Fruit fly (Drosophila melanogaster) whole organism, embryonic: ENCODE results near the gene nonC.

Source experiments
- Adf1 ChIP-seq: fragments of 200-800 bp; sonication (Bioruptor generic); IDR thresholded peaks from 2 replicates; pipeline ENCODE4 v1.3.6; 2022; ENCODE audit warnings: missing biosample characterization, missing genetic modification characterization
- Asciz ChIP-seq: fragments of 200-800 bp; sonication (Bioruptor generic); optimal IDR thresholded peaks from 2 replicates; lab custom pipeline; 2017; ENCODE audit warnings: missing biosample characterization, mild to moderate bottlenecking, missing genetic modification characterization, missing genetic modification reagents
- Bgb ChIP-seq: fragments of 200-800 bp; sonication (Bioruptor generic); IDR thresholded peaks from 2 replicates; pipeline ENCODE4 v1.3.6; 2022; ENCODE audit warnings: missing biosample characterization, missing genetic modification characterization; ENCODE audit not compliant: partially characterized antibody
- CG10543 ChIP-seq: fragments of 200-800 bp; sonication (Bioruptor generic); optimal IDR thresholded peaks from 3 replicates; lab custom pipeline; 2017; ENCODE audit warnings: missing biosample characterization, mild to moderate bottlenecking, missing genetic modification characterization, moderate library complexity
- CG10565 ChIP-seq: fragments of 200-800 bp; sonication (Bioruptor generic); optimal IDR thresholded peaks from 3 replicates; lab custom pipeline; 2016; ENCODE audit warnings: missing biosample characterization, mild to moderate bottlenecking, missing genetic modification characterization
- CG11456 ChIP-seq: fragments of 200-800 bp; sonication (Bioruptor generic); IDR thresholded peaks from 3 replicates; pipeline ENCODE4 v1.3.6; 2022; ENCODE audit warnings: missing biosample characterization, missing genetic modification characterization
- CG11560 ChIP-seq: fragments of 200-800 bp; sonication (Bioruptor generic); IDR thresholded peaks from 3 replicates; pipeline ENCODE4 v1.3.6; 2022; ENCODE audit warnings: missing biosample characterization, missing genetic modification characterization
- CG12391 ChIP-seq: fragments of 200-800 bp; sonication (Bioruptor generic); optimal IDR thresholded peaks from 3 replicates; lab custom pipeline; 2018; ENCODE audit warnings: missing biosample characterization, mild to moderate bottlenecking, missing genetic modification characterization, moderate library complexity
- CG13894 ChIP-seq: fragments of 200-800 bp; sonication (Bioruptor generic); optimal IDR thresholded peaks from 3 replicates; lab custom pipeline; 2018; ENCODE audit warnings: missing biosample characterization, mild to moderate bottlenecking, missing genetic modification characterization, moderate library complexity
- CG1602 ChIP-seq: fragments of 200-800 bp; sonication (Bioruptor generic); optimal IDR thresholded peaks from 3 replicates; lab custom pipeline; 2016; ENCODE audit warnings: missing biosample characterization, missing genetic modification characterization
- CG31388 ChIP-seq: fragments of 200-800 bp; sonication (Bioruptor generic); optimal IDR thresholded peaks from 2 replicates; lab custom pipeline; 2016; ENCODE audit warnings: missing biosample characterization, missing genetic modification characterization
- CG3726 ChIP-seq: fragments of 200-800 bp; sonication (Bioruptor generic); IDR thresholded peaks from 3 replicates; pipeline ENCODE4, ENCODE4 v1.3.6; 2022; ENCODE audit warnings: missing biosample characterization, missing genetic modification characterization
- CG5180 ChIP-seq: fragments of 200-800 bp; sonication (Bioruptor generic); optimal IDR thresholded peaks from 3 replicates; lab custom pipeline; 2017; ENCODE audit warnings: missing biosample characterization, missing genetic modification characterization, mild to moderate bottlenecking, moderate library complexity, missing genetic modification reagents
- CG7839 ChIP-seq: fragments of 200-800 bp; sonication (Bioruptor generic); optimal IDR thresholded peaks from 3 replicates; lab custom pipeline; 2018; ENCODE audit warnings: missing biosample characterization, mild to moderate bottlenecking, missing genetic modification characterization, moderate library complexity
- CG8281 ChIP-seq: fragments of 200-800 bp; sonication (Bioruptor generic); optimal IDR thresholded peaks from 2 replicates; lab custom pipeline; 2018; ENCODE audit warnings: missing biosample characterization, mild to moderate bottlenecking, missing genetic modification characterization, moderate library complexity
- CG9215 ChIP-seq: fragments of 200-800 bp; sonication (Bioruptor generic); IDR thresholded peaks from 2 replicates; pipeline ENCODE4 v1.3.6; 2022; ENCODE audit warnings: missing biosample characterization, missing genetic modification characterization
- CG9609 ChIP-seq: fragments of 200-800 bp; sonication (Bioruptor generic); optimal IDR thresholded peaks from 3 replicates; lab custom pipeline; 2016; ENCODE audit warnings: missing biosample characterization, missing genetic modification characterization
- CHES-1-like ChIP-seq: fragments of 200-800 bp; sonication (Bioruptor generic); optimal IDR thresholded peaks from 2 replicates; lab custom pipeline; 2016; ENCODE audit warnings: missing biosample characterization, missing genetic modification characterization
- D19A ChIP-seq: fragments of 200-800 bp; optimal IDR thresholded peaks from 3 replicates; lab custom pipeline; 2019; ENCODE audit warnings: missing biosample characterization, mild to moderate bottlenecking, missing genetic modification characterization, moderate library complexity
- GATAe ChIP-seq: fragments of 200-800 bp; sonication (Bioruptor generic); conservative IDR thresholded peaks from 2 replicates; pipeline ENCODE4 v1.3.6; 2022; ENCODE audit warnings: missing biosample characterization, missing genetic modification characterization
- HmgZ ChIP-seq: fragments of 200-800 bp; sonication (Bioruptor generic); optimal IDR thresholded peaks from 2 replicates; lab custom pipeline; 2018; ENCODE audit warnings: missing biosample characterization, mild to moderate bottlenecking, missing genetic modification characterization
- Myb ChIP-seq: fragments of 200-800 bp; sonication (Bioruptor generic); optimal IDR thresholded peaks from 2 replicates; lab custom pipeline; 2016; ENCODE audit warnings: missing biosample characterization, missing genetic modification characterization
- NfI ChIP-seq: fragments of 200-800 bp; sonication (Bioruptor generic); optimal IDR thresholded peaks from 3 replicates; lab custom pipeline; 2018; ENCODE audit warnings: missing biosample characterization, mild to moderate bottlenecking, missing genetic modification characterization, moderate library complexity
- Pdp1 ChIP-seq, 2 experiments: fragments of 200-800 bp; sonication (Bioruptor generic); optimal IDR thresholded peaks; 3 replicates each; lab custom pipeline; 2016; ENCODE audit warnings: missing biosample characterization in 2 of 2, missing genetic modification characterization in 2 of 2, mild to moderate bottlenecking in 1 of 2, moderate library complexity in 1 of 2
- Tbp ChIP-seq: fragments of >200 bp; optimal IDR thresholded peaks from 2 replicates; lab custom pipeline; 2018; ENCODE audit warnings: missing biosample characterization, missing genetic modification characterization
- cas ChIP-seq: fragments of 200-800 bp; sonication (Bioruptor generic); IDR thresholded peaks from 2 replicates; pipeline ENCODE4 v1.3.6; 2022; ENCODE audit warnings: missing biosample characterization, missing genetic modification characterization
- chm ChIP-seq: fragments of 200-800 bp; sonication (Bioruptor generic); IDR thresholded peaks from 2 replicates; pipeline ENCODE4 v1.3.6; 2022; ENCODE audit warnings: missing biosample characterization, missing genetic modification characterization
- crol ChIP-seq: fragments of 200-800 bp; sonication (Bioruptor generic); IDR thresholded peaks from 2 replicates; pipeline ENCODE4 v1.3.6; 2022; ENCODE audit warnings: missing biosample characterization, missing genetic modification characterization
- danr ChIP-seq: fragments of 200-800 bp; sonication (Bioruptor generic); IDR thresholded peaks from 2 replicates; pipeline ENCODE4 v1.3.6; 2022; ENCODE audit warnings: missing biosample characterization, missing genetic modification characterization
- esg ChIP-seq: fragments of 200-800 bp; sonication (Bioruptor generic); conservative IDR thresholded peaks from 2 replicates; pipeline ENCODE4 v1.3.6; 2022; ENCODE audit warnings: missing biosample characterization, missing genetic modification characterization
- gcm ChIP-seq: fragments of 200-800 bp; sonication (Bioruptor generic); optimal IDR thresholded peaks from 2 replicates; lab custom pipeline; 2019; ENCODE audit warnings: missing biosample characterization, mild to moderate bottlenecking, missing genetic modification characterization, moderate library complexity
- h ChIP-seq: fragments of >200 bp; optimal IDR thresholded peaks from 2 replicates; lab custom pipeline; 2017
- jumu ChIP-seq: fragments of 200-800 bp; sonication (Bioruptor generic); optimal IDR thresholded peaks from 3 replicates; lab custom pipeline; 2016; ENCODE audit warnings: missing biosample characterization, missing genetic modification characterization
- lab ChIP-seq: fragments of 200-800 bp; sonication (Bioruptor generic); optimal IDR thresholded peaks from 3 replicates; lab custom pipeline; 2017; ENCODE audit warnings: missing biosample characterization, missing genetic modification characterization, mild to moderate bottlenecking, moderate library complexity, missing genetic modification reagents
- lmd ChIP-seq: fragments of 200-800 bp; sonication (Bioruptor generic); IDR thresholded peaks from 2 replicates; pipeline ENCODE4 v1.3.6; 2022; ENCODE audit warnings: missing biosample characterization, missing genetic modification characterization
- luna ChIP-seq: fragments of 200-800 bp; sonication (Bioruptor generic); optimal IDR thresholded peaks from 2 replicates; lab custom pipeline; 2016; ENCODE audit warnings: missing biosample characterization, missing genetic modification characterization
- mirr ChIP-seq: fragments of 200-800 bp; sonication (Bioruptor generic); optimal IDR thresholded peaks from 3 replicates; lab custom pipeline; 2018; ENCODE audit warnings: missing biosample characterization, mild to moderate bottlenecking, missing genetic modification characterization
- nom ChIP-seq: fragments of 200-800 bp; sonication (Bioruptor generic); optimal IDR thresholded peaks from 2 replicates; lab custom pipeline; 2017; ENCODE audit warnings: missing biosample characterization, missing genetic modification characterization, mild to moderate bottlenecking, moderate library complexity, missing genetic modification reagents
- otp ChIP-seq: fragments of 200-800 bp; sonication (Bioruptor generic); IDR thresholded peaks from 3 replicates; pipeline ENCODE4, ENCODE4 v1.3.6; 2022; ENCODE audit warnings: missing biosample characterization, missing genetic modification characterization
- pnt ChIP-seq: fragments of 200-800 bp; sonication (Bioruptor generic); optimal IDR thresholded peaks from 3 replicates; lab custom pipeline; 2016; ENCODE audit warnings: missing biosample characterization, missing genetic modification characterization
- pum ChIP-seq: fragments of 200-800 bp; sonication (Bioruptor generic); optimal IDR thresholded peaks from 2 replicates; lab custom pipeline; 2016; ENCODE audit warnings: missing biosample characterization, missing genetic modification characterization
- repo ChIP-seq: fragments of 200-800 bp; sonication (Bioruptor generic); optimal IDR thresholded peaks from 2 replicates; lab custom pipeline; 2016; ENCODE audit warnings: missing biosample characterization, missing genetic modification characterization
- slbo ChIP-seq: fragments of 200-800 bp; sonication (Bioruptor generic); IDR thresholded peaks from 2 replicates; pipeline ENCODE4 v1.3.6; 2022; ENCODE audit warnings: missing biosample characterization, missing genetic modification characterization
- sna ChIP-seq: fragments of 200-800 bp; sonication (Bioruptor generic); IDR thresholded peaks from 2 replicates; pipeline ENCODE4 v1.3.6; 2022; ENCODE audit warnings: missing biosample characterization, missing genetic modification characterization; ENCODE audit not compliant: partially characterized antibody
- stc ChIP-seq: fragments of 200-800 bp; sonication (Bioruptor generic); IDR thresholded peaks from 2 replicates; pipeline ENCODE4 v1.3.6; 2022; ENCODE audit warnings: missing biosample characterization, missing genetic modification characterization
- tio ChIP-seq: fragments of 200-800 bp; sonication (Bioruptor generic); optimal IDR thresholded peaks from 2 replicates; lab custom pipeline; 2017; ENCODE audit warnings: missing biosample characterization, missing genetic modification characterization, inconsistent platforms
- twi ChIP-seq: fragments of 200-800 bp; optimal IDR thresholded peaks from 2 replicates; lab custom pipeline; 2019; ENCODE audit warnings: missing biosample characterization, mild to moderate bottlenecking, missing genetic modification characterization, moderate library complexity
- z ChIP-seq: fragments of 200-800 bp; sonication (Bioruptor generic); IDR thresholded peaks from 3 replicates; pipeline ENCODE4 v1.3.6; 2022; ENCODE audit warnings: missing biosample characterization, missing genetic modification characterization
- zf30C ChIP-seq: fragments of 200-800 bp; sonication (Bioruptor generic); optimal IDR thresholded peaks from 3 replicates; lab custom pipeline; 2018; ENCODE audit warnings: missing biosample characterization, mild to moderate bottlenecking, missing genetic modification characterization

The nonC gene

DNA sequence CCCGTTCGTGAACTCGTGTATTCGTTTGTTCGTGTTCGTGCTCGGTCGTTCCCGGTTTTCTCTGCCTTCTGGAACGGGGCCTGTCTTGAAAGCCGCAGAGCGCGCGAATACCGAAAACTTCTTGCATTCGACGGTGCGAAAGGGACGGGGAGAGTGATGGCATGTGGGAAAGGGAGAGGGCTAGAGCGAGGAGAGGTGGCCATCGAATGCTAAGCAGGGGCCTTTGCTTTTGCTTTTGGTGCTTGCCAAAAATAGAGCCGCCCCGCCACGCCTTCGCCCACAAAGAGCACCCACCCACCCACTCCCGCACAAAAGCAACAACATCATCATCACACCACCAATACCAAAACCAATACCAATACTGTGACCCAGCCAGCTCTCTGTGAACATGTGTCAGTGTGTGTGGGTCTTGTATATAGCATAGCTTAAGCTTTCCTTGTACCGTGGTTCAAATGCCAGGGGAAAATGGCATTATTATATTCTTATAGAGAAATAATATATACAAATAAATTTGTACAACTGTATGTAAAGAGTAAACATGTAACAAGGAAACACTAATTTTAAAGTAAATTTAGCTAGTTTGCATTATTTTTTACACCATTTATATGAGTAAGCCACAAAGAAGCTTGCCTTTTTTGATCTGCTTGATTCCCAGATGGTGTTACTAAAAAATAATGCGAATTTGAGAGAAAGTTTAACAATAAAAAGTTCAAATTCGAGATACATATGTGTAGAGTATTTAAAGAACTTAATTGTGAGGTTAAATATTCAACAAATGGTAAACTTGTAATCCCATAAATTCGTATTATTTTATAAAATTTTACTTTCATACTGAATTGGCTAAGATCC lies 43.1 kb downstream of the nonC start, which contains the start of gene CG14434 (continued):
- peak; percentile 75 for TF ChIP-seq D19A (tag; lab: Kevin White, UChicago)
- no peak for TF ChIP-seq zf30C (GFP tag; lab: Kevin White, UChicago)
- TF ChIP-seq CG31388 (GFP tag; lab: Kevin White, UChicago) = no peak
- TF ChIP-seq lmd (GFP tag; lab: Robert Waterston, UW) = peak; percentile 60
- TF ChIP-seq CG11560 (tag; lab: Robert Waterston, UW) = no peak
- no peak for TF ChIP-seq GATAe (GFP tag; lab: Robert Waterston, UW)
- no peak for TF ChIP-seq HmgZ (tag; lab: Kevin White, UChicago)
- TF ChIP-seq chm = no peak; the same call in 1 of the 2 replicates
- no peak for TF ChIP-seq sna (GFP tag; lab: Robert Waterston, UW)
- peak; percentile 78 for TF ChIP-seq CG5180
- TF ChIP-seq CHES-1-like (GFP tag; lab: Kevin White, UChicago) = peak; percentile 6
- TF ChIP-seq CG9215 (GFP tag; lab: Robert Waterston, UW) = peak; percentile 56
- peak; percentile 34 to 72 for TF ChIP-seq Pdp1 (GFP tag; optimal IDR thresholded peaks at IDR 0.05; lab: Kevin White, UChicago)
- no peak for TF ChIP-seq pnt
- no peak for TF ChIP-seq otp (GFP tag; lab: Robert Waterston, UW)
- TF ChIP-seq z (GFP tag; lab: Robert Waterston, UW) = no peak
- TF ChIP-seq CG13894 (tag; lab: Kevin White, UChicago) = peak; percentile 76
- peak; percentile 83 for TF ChIP-seq crol (GFP tag; lab: Robert Waterston, UW)
- peak; percentile 91 for TF ChIP-seq tio (GFP tag; lab: Kevin White, UChicago)
- TF ChIP-seq CG8281 = peak; percentile 49
- TF ChIP-seq luna (GFP tag; lab: Kevin White, UChicago) = no peak
- TF ChIP-seq h (lab: Kevin White, UChicago) = no peak
- TF ChIP-seq danr (GFP tag; lab: Robert Waterston, UW) = 0 out of 2 replicates have a peak, but pooled peaks have one; percentile 20
- TF ChIP-seq twi = peak; percentile 71
- no peak; the same call in 2 of the 3 replicates for TF ChIP-seq CG11456 (GFP tag; lab: Robert Waterston, UW)
- no peak for TF ChIP-seq stc
- TF ChIP-seq Bgb (GFP tag; lab: Robert Waterston, UW) = peak; percentile 24; the same call in 1 of the 2 replicates
- no peak for TF ChIP-seq cas (GFP tag; lab: Robert Waterston, UW)
- no peak for TF ChIP-seq CG10565 (GFP tag; lab: Kevin White, UChicago)
- peak; percentile 89 for TF ChIP-seq CG7839 (tag; lab: Kevin White, UChicago)
- TF ChIP-seq Asciz (GFP tag; lab: Kevin White, UChicago) = peak; percentile 79
- peak; percentile 51; the same call in 1 of the 2 replicates for TF ChIP-seq esg (GFP tag; lab: Robert Waterston, UW)
- TF ChIP-seq slbo = peak; percentile 50
- peak; percentile 33 for TF ChIP-seq jumu (GFP tag; lab: Kevin White, UChicago)
- TF ChIP-seq Myb (GFP tag; lab: Kevin White, UChicago) = peak; percentile 42
- TF ChIP-seq CG3726 (GFP tag; lab: Robert Waterston, UW) = peak; percentile 34; the same call in 1 of the 3 replicates
- no peak for TF ChIP-seq Tbp (GFP tag; lab: Kevin White, UChicago)
- no peak for TF ChIP-seq nom (GFP tag; lab: Kevin White, UChicago)
- TF ChIP-seq lab (GFP tag; lab: Kevin White, UChicago) = peak; percentile 55
- peak; percentile 29 for TF ChIP-seq pum
- peak; percentile 36 for TF ChIP-seq gcm (GFP tag; lab: Kevin White, UChicago)
- TF ChIP-seq CG1602 = peak; percentile 74
- TF ChIP-seq CG9609 (GFP tag; lab: Kevin White, UChicago) = peak; percentile 23
- peak; percentile 68 for TF ChIP-seq NfI (GFP tag; lab: Kevin White, UChicago)
- TF ChIP-seq Adf1 = peak; percentile 81
- TF ChIP-seq CG10543 = peak; percentile 63
- TF ChIP-seq mirr (GFP tag; lab: Kevin White, UChicago) = no peak
- TF ChIP-seq repo (GFP tag; lab: Kevin White, UChicago) = no peak
- peak; percentile 84 for TF ChIP-seq CG12391 (tag; lab: Kevin White, UChicago)
